Fruit fly (Drosophila melanogaster) whole organism, prepupa: Measurements from ENCODE around the gene Or33b.

ENCODE experiments used
- CG11762 ChIP-seq: fragments of 200-800 bp; sonication (Bioruptor generic); optimal IDR thresholded peaks from 3 replicates; lab custom pipeline; 2016; ENCODE audit warnings: missing biosample characterization, missing genetic modification characterization; ENCODE audit not compliant: insufficient read depth
- CG3032 ChIP-seq: fragments of 200-800 bp; optimal IDR thresholded peaks from 2 replicates; lab custom pipeline; 2019; ENCODE audit warnings: missing biosample characterization, mild to moderate bottlenecking, missing genetic modification characterization, moderate library complexity
- CG6163 ChIP-seq: fragments of 200-800 bp; sonication (Bioruptor generic); IDR thresholded peaks from 3 replicates; pipeline ENCODE4 v1.3.6; 2022; ENCODE audit warnings: missing biosample characterization, missing genetic modification characterization
- CG6276 ChIP-seq: fragments of 200-800 bp; sonication (Bioruptor generic); optimal IDR thresholded peaks from 2 replicates; lab custom pipeline; 2017; ENCODE audit warnings: missing biosample characterization, mild to moderate bottlenecking, missing genetic modification characterization
- CG7368 ChIP-seq: fragments of 200-800 bp; sonication (Bioruptor generic); optimal IDR thresholded peaks from 3 replicates; lab custom pipeline; 2016; ENCODE audit warnings: missing biosample characterization, missing genetic modification characterization
- Smox ChIP-seq: fragments of 200-800 bp; sonication (Bioruptor generic); optimal IDR thresholded peaks from 3 replicates; lab custom pipeline; 2016; ENCODE audit warnings: missing biosample characterization, missing genetic modification characterization
- Sox15 ChIP-seq: fragments of 200-800 bp; sonication (Bioruptor generic); optimal IDR thresholded peaks from 3 replicates; lab custom pipeline; 2016; ENCODE audit warnings: missing biosample characterization, missing genetic modification characterization
- cyc ChIP-seq: fragments of 200-800 bp; sonication (Bioruptor generic); optimal IDR thresholded peaks from 3 replicates; lab custom pipeline; 2016; ENCODE audit warnings: missing biosample characterization, missing genetic modification characterization
- eg ChIP-seq: fragments of 200-800 bp; sonication (Bioruptor generic); IDR thresholded peaks from 3 replicates; pipeline ENCODE4 v1.3.6; 2022; ENCODE audit warnings: missing biosample characterization, missing genetic modification characterization
- fd85E ChIP-seq: fragments of 200-800 bp; sonication (Bioruptor generic); optimal IDR thresholded peaks from 3 replicates; lab custom pipeline; 2016; ENCODE audit warnings: missing biosample characterization, missing genetic modification characterization
- lz ChIP-seq: fragments of 200-800 bp; sonication (Bioruptor generic); optimal IDR thresholded peaks from 3 replicates; lab custom pipeline; 2016; ENCODE audit warnings: missing biosample characterization, missing genetic modification characterization
- svp ChIP-seq: fragments of 200-800 bp; sonication (Bioruptor generic); peaks from one replicate; lab custom pipeline; 2016; ENCODE audit warnings: missing biosample characterization, missing genetic modification characterization

DNA sequence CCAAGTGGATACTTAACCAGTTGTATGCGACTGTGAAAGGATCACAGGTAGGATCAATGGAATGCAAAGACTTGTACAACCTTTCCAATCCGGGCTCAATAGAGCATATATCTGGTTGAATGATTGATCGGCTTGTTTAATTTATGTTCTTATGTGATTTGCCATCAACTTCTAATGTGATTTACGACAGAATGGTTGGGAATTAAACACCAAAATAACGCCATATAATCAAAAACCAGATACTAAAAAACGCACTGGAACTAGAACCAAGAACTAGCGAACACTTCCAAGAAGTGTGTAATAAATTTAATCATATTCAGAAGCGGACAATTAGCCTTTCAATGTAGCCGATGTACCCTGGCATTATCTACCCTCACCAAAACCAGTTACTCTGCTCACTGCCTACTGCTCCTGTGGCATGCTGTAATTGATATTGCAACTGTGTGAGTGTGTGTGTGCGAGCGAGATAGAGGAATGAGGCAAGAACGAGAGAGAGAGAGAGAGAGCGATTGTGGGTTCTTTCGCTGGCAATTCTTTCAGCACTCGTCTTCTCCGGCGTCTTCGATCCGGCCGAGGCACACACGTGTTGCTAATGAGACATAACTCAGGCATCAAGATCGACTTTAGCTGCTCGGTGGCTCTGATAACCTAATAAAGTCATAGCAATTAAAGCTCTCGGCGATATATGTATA lies 32.7 kb downstream of the Or33b start:
- peak; percentile 66 for TF ChIP-seq lz
- peak; percentile 43 for TF ChIP-seq CG6276
- peak; percentile 87 for TF ChIP-seq svp
- TF ChIP-seq CG3032 (tag; lab: Kevin White, UChicago), result peak; percentile 47
- peak; percentile 58 for TF ChIP-seq cyc (GFP tag; lab: Kevin White, UChicago)
- TF ChIP-seq fd85E, result no peak
- TF ChIP-seq CG7368 (GFP tag; lab: Kevin White, UChicago), result peak; percentile 32
- peak; percentile 47 for TF ChIP-seq CG11762 (GFP tag; lab: Kevin White, UChicago)
- TF ChIP-seq CG6163 (GFP tag; lab: Robert Waterston, UW), result 0 out of 3 replicates have a peak, but pooled peaks have one; percentile 6
- peak; percentile 52 for TF ChIP-seq Smox (GFP tag; lab: Kevin White, UChicago)
- peak; percentile 45 for TF ChIP-seq Sox15 (GFP tag; lab: Kevin White, UChicago)
- no peak for TF ChIP-seq eg (GFP tag; lab: Robert Waterston, UW)
